Worm (Caenorhabditis elegans) whole organism, L1 larva: ENCODE measurements around the gene tsct-1.

ENCODE experiments used
- C04F5.9 ChIP-seq: sonication (generic microtip); optimal IDR thresholded peaks from 2 replicates; lab custom pipeline; 2016; ENCODE audit warnings: missing genetic modification characterization, missing compliant biosample characterization
- Y116A8C.19 ChIP-seq: sonication (generic microtip); optimal IDR thresholded peaks from 2 replicates; lab custom pipeline; 2016; ENCODE audit warnings: missing compliant biosample characterization, missing genetic modification characterization, borderline replicate concordance
- alr-1 ChIP-seq: fragments of 200-800 bp; sonication (Bioruptor generic); optimal IDR thresholded peaks from 2 replicates; lab custom pipeline; 2018; ENCODE audit warnings: borderline replicate concordance, mild to moderate bottlenecking, missing genetic modification characterization, missing compliant biosample characterization
- blmp-1 ChIP-seq: fragments of 150-350 bp; optimal IDR thresholded peaks from 2 replicates; lab custom pipeline; 2014; ENCODE audit warnings: missing biosample characterization, missing genetic modification characterization
- ceh-63 ChIP-seq: fragments of 200-800 bp; sonication (Bioruptor generic); optimal IDR thresholded peaks from 2 replicates; lab custom pipeline; 2018; ENCODE audit warnings: mild to moderate bottlenecking, missing genetic modification characterization, missing compliant biosample characterization
- ceh-8 ChIP-seq: fragments of 200-800 bp; sonication (Bioruptor generic); optimal IDR thresholded peaks from 2 replicates; lab custom pipeline; 2018; ENCODE audit warnings: mild to moderate bottlenecking, missing genetic modification characterization, moderate library complexity, missing compliant biosample characterization
- ceh-88 ChIP-seq: fragments of 200-800 bp; sonication (Bioruptor generic); IDR thresholded peaks from 2 replicates; pipeline ENCODE4 v1.3.6; 2022; ENCODE audit warnings: missing genetic modification characterization, missing compliant biosample characterization
- dsc-1 ChIP-seq: sonication (generic microtip); optimal IDR thresholded peaks from 2 replicates; lab custom pipeline; 2016; ENCODE audit warnings: mild to moderate bottlenecking, missing genetic modification characterization, missing compliant biosample characterization
- egl-13 ChIP-seq: sonication (generic microtip); optimal IDR thresholded peaks from 2 replicates; lab custom pipeline; 2016; ENCODE audit warnings: missing genotype, missing genetic modification reagents, missing genetic modification characterization, missing compliant biosample characterization
- elt-2 ChIP-seq: sonication (generic microtip); optimal IDR thresholded peaks from 2 replicates; lab custom pipeline; 2016; ENCODE audit warnings: missing genetic modification characterization, mild to moderate bottlenecking, inconsistent platforms, missing compliant biosample characterization, missing genetic modification reagents
- ets-5 ChIP-seq: fragments of 200-800 bp; sonication (Bioruptor generic); IDR thresholded peaks from 2 replicates; pipeline ENCODE4 v1.3.6; 2022; ENCODE audit warnings: missing genetic modification characterization, missing compliant biosample characterization
- fkh-10 ChIP-seq: sonication (generic microtip); optimal IDR thresholded peaks from 2 replicates; lab custom pipeline; 2017; ENCODE audit warnings: missing biosample characterization, missing genetic modification reagents, missing genetic modification characterization
- fkh-8 ChIP-seq: sonication (generic microtip); optimal IDR thresholded peaks from 2 replicates; lab custom pipeline; 2016; ENCODE audit warnings: mild to moderate bottlenecking, missing genetic modification characterization, missing compliant biosample characterization
- fos-1 ChIP-seq: fragments of 150-350 bp; optimal IDR thresholded peaks from 2 replicates; lab custom pipeline; 2014; ENCODE audit warnings: missing biosample characterization, missing genetic modification characterization
- grh-1 ChIP-seq: fragments of 200-800 bp; sonication (Bioruptor generic); IDR thresholded peaks from 2 replicates; pipeline ENCODE4 v1.3.6; 2022; ENCODE audit warnings: missing genetic modification reagents, missing genetic modification characterization, missing compliant biosample characterization
- hlh-4 ChIP-seq: sonication (generic microtip); optimal IDR thresholded peaks from 2 replicates; lab custom pipeline; 2016; ENCODE audit warnings: mild to moderate bottlenecking, missing genetic modification characterization, missing compliant biosample characterization
- hpl-2 ChIP-seq: fragments of 150-350 bp; optimal IDR thresholded peaks from 2 replicates; lab custom pipeline; 2014; ENCODE audit warnings: missing biosample characterization, missing genetic modification reagents, missing genetic modification characterization
- irx-1 ChIP-seq: sonication (generic microtip); optimal IDR thresholded peaks from 2 replicates; lab custom pipeline; 2016; ENCODE audit warnings: missing genetic modification characterization, missing compliant biosample characterization
- isw-1 ChIP-seq: fragments of 200-800 bp; sonication (Bioruptor generic); IDR thresholded peaks from 2 replicates; pipeline ENCODE4 v1.3.6; 2022; ENCODE audit warnings: missing genetic modification characterization, missing compliant biosample characterization
- jun-1 ChIP-seq: fragments of 150-350 bp; optimal IDR thresholded peaks from 2 replicates; lab custom pipeline; 2014; ENCODE audit warnings: missing biosample characterization, missing genetic modification reagents, missing genetic modification characterization
- lin-13 ChIP-seq: fragments of 150-350 bp; optimal IDR thresholded peaks from 2 replicates; lab custom pipeline; 2014; ENCODE audit warnings: missing biosample characterization, missing genetic modification reagents, missing genetic modification characterization
- lin-14 ChIP-seq: fragments of 200-800 bp; sonication (Bioruptor generic); optimal IDR thresholded peaks from 2 replicates; lab custom pipeline; 2018; ENCODE audit warnings: mild to moderate bottlenecking, missing genetic modification characterization, moderate library complexity, missing compliant biosample characterization
- lin-35 ChIP-seq, 2 experiments: fragments of 150-350 bp; optimal IDR thresholded peaks; 2 replicates each; lab custom pipeline; 2014; ENCODE audit warnings: missing biosample characterization in 2 of 2, missing genetic modification characterization in 2 of 2, missing genetic modification reagents in 2 of 2
- lin-39 ChIP-seq: fragments of 150-350 bp; optimal IDR thresholded peaks from 2 replicates; lab custom pipeline; 2014; ENCODE audit warnings: missing biosample characterization, missing genetic modification reagents, missing genetic modification characterization
- lir-3 ChIP-seq: sonication (generic microtip); optimal IDR thresholded peaks from 2 replicates; lab custom pipeline; 2016; ENCODE audit warnings: mild to moderate bottlenecking, missing genetic modification characterization, moderate library complexity, missing compliant biosample characterization; ENCODE audit not compliant: poor library complexity
- mab-9 ChIP-seq: fragments of 200-800 bp; sonication (Bioruptor generic); IDR thresholded peaks from 2 replicates; pipeline ENCODE4 v1.3.6; 2022; ENCODE audit warnings: missing genetic modification reagents, missing genetic modification characterization, missing compliant biosample characterization
- mdl-1 ChIP-seq, 2 experiments: fragments of 150-350 bp; optimal IDR thresholded peaks; 2 replicates each; lab custom pipeline; 2014 to 2017; ENCODE audit warnings: missing biosample characterization in 2 of 2, missing genetic modification characterization in 2 of 2, inconsistent platforms in 1 of 2
- mep-1 ChIP-seq: fragments of 150-350 bp; optimal IDR thresholded peaks from 2 replicates; lab custom pipeline; 2014; ENCODE audit warnings: missing biosample characterization, missing genetic modification characterization
- nhr-20 ChIP-seq: sonication (generic microtip); optimal IDR thresholded peaks from 2 replicates; lab custom pipeline; 2016; ENCODE audit warnings: mild to moderate bottlenecking, missing genetic modification characterization, missing compliant biosample characterization
- nhr-237 ChIP-seq: fragments of 150-350 bp; optimal IDR thresholded peaks from 2 replicates; lab custom pipeline; 2014; ENCODE audit warnings: missing biosample characterization, missing genetic modification characterization
- nhr-71 ChIP-seq: sonication (generic microtip); optimal IDR thresholded peaks from 2 replicates; lab custom pipeline; 2016; ENCODE audit warnings: mild to moderate bottlenecking, missing genetic modification characterization, moderate library complexity, missing compliant biosample characterization
- nhr-84 ChIP-seq: sonication (generic microtip); optimal IDR thresholded peaks from 2 replicates; lab custom pipeline; 2017; ENCODE audit warnings: missing biosample characterization, missing genetic modification characterization
- nhr-90 ChIP-seq: sonication (generic microtip); optimal IDR thresholded peaks from 2 replicates; lab custom pipeline; 2016; ENCODE audit warnings: mild to moderate bottlenecking, missing genetic modification characterization, missing compliant biosample characterization; ENCODE audit not compliant: poor library complexity
- pag-3 ChIP-seq: sonication (generic microtip); optimal IDR thresholded peaks from 2 replicates; lab custom pipeline; 2017; ENCODE audit warnings: missing genetic modification characterization, mild to moderate bottlenecking, missing compliant biosample characterization, antibody characterized with exemption, borderline replicate concordance; ENCODE audit not compliant: insufficient read depth
- rnt-1 ChIP-seq: sonication (generic microtip); optimal IDR thresholded peaks from 2 replicates; lab custom pipeline; 2016; ENCODE audit warnings: mild to moderate bottlenecking, missing genetic modification characterization, moderate library complexity, missing compliant biosample characterization
- snpc-4 ChIP-seq: fragments of 150-350 bp; optimal IDR thresholded peaks from 2 replicates; lab custom pipeline; 2014; ENCODE audit warnings: missing biosample characterization, missing genetic modification characterization
- snu-23 ChIP-seq: sonication (generic microtip); optimal IDR thresholded peaks from 2 replicates; lab custom pipeline; 2016; ENCODE audit warnings: missing genetic modification characterization, missing compliant biosample characterization
- sox-4 ChIP-seq: sonication (generic microtip); optimal IDR thresholded peaks from 2 replicates; lab custom pipeline; 2016; ENCODE audit warnings: missing genetic modification characterization, missing compliant biosample characterization
- tlp-1 ChIP-seq: fragments of 150-350 bp; optimal IDR thresholded peaks from 2 replicates; lab custom pipeline; 2014; ENCODE audit warnings: missing biosample characterization, missing genetic modification characterization
- unc-130 ChIP-seq: fragments of 150-350 bp; optimal IDR thresholded peaks from 2 replicates; lab custom pipeline; 2017; ENCODE audit warnings: missing biosample characterization, missing genetic modification characterization, inconsistent platforms
- unc-62 ChIP-seq: fragments of 150-350 bp; optimal IDR thresholded peaks from 2 replicates; lab custom pipeline; 2014; ENCODE audit warnings: missing biosample characterization, missing genetic modification reagents, missing genetic modification characterization
- unc-86 ChIP-seq: sonication (generic microtip); optimal IDR thresholded peaks from 2 replicates; lab custom pipeline; 2016; ENCODE audit warnings: missing genetic modification characterization, missing compliant biosample characterization
- xbp-1 ChIP-seq: sonication (generic microtip); optimal IDR thresholded peaks from 2 replicates; lab custom pipeline; 2016; ENCODE audit warnings: missing genetic modification characterization, missing compliant biosample characterization
- zip-4 ChIP-seq: fragments of 200-800 bp; sonication (Bioruptor generic); optimal IDR thresholded peaks from 2 replicates; lab custom pipeline; 2018; ENCODE audit warnings: mild to moderate bottlenecking, missing genetic modification characterization, moderate library complexity, missing compliant biosample characterization
- ztf-11 ChIP-seq, 2 experiments: sonication (generic microtip); optimal IDR thresholded peaks; 2 replicates each; lab custom pipeline; 2016 to 2017; ENCODE audit warnings: missing genetic modification characterization in 2 of 2, missing biosample characterization in 1 of 2, missing compliant biosample characterization in 1 of 2

The tsct-1 gene

ce11 chrX:12449262-12449942, 15.5 kb downstream of the tsct-1 start, which contains the start of gene T18D3.6:
TSS of gene T18D3.6 (plus strand) at chrX:12449892.
- TF ChIP-seq snu-23 (GFP tag; lab: Kevin White, UChicago) (peak; percentile 25), mdl-1 (tag; optimal IDR thresholded peaks at IDR 0.05; lab: Kevin White, UChicago) (peak in 1 of 2 experiments; percentile 7), fkh-10 (no peak), mab-9 (GFP tag; lab: Robert Waterston, UW) (no peak), blmp-1 (tag; lab: Kevin White, UChicago) (peak; percentile 4), pag-3 (tag; lab: Kevin White, UChicago) (no peak), lin-14 (peak; percentile 60), ceh-63 (GFP tag; lab: Kevin White, UChicago) (no peak), rnt-1 (tag; lab: Kevin White, UChicago) (peak; percentile 19), Y116A8C.19 (tag; lab: Kevin White, UChicago) (no peak), nhr-71 (tag; lab: Kevin White, UChicago) (peak; percentile 4), nhr-20 (tag; lab: Kevin White, UChicago) (peak; percentile 23), lin-35 (GFP tag; optimal IDR thresholded peaks at IDR 0.05; lab: Kevin White, UChicago) (peak in 1 of 2 experiments; percentile 15), elt-2 (tag; lab: Kevin White, UChicago) (peak; percentile 3)

- TF ChIP-seq mdl-1 (tag; optimal IDR thresholded peaks at IDR 0.05; lab: Kevin White, UChicago) (no peak), irx-1 (tag; lab: Kevin White, UChicago) (no peak), ztf-11 (tag; optimal IDR thresholded peaks at IDR 0.05; lab: Kevin White, UChicago) (no peak), lin-39 (no peak), hpl-2 (GFP tag; lab: Kevin White, UChicago) (no peak), nhr-237 (tag; lab: Kevin White, UChicago) (no peak), lin-35 (GFP tag; optimal IDR thresholded peaks at IDR 0.05; lab: Kevin White, UChicago) (no peak), tlp-1 (tag; lab: Kevin White, UChicago) (no peak), ets-5 (no peak), jun-1 (tag; lab: Kevin White, UChicago) (no peak), nhr-90 (no peak), unc-62 (no peak), rnt-1 (tag; lab: Kevin White, UChicago) (no peak), C04F5.9 (no peak), alr-1 (tag; lab: Kevin White, UChicago) (no peak)
Observed at ce11 chrX:12451258-12451657, 17.4 kb downstream of the tsct-1 start.

ce11 chrX:12452143-12452570, 18.3 kb downstream of the tsct-1 start:
- TF ChIP-seq egl-13 (tag; lab: Kevin White, UChicago) (peak; percentile 54), zip-4 (no peak), xbp-1 (tag; lab: Kevin White, UChicago) (peak; percentile 34), nhr-71 (tag; lab: Kevin White, UChicago) (peak; percentile 60), alr-1 (tag; lab: Kevin White, UChicago) (no peak), jun-1 (tag; lab: Kevin White, UChicago) (peak; percentile 35), isw-1 (GFP tag; lab: Robert Waterston, UW) (peak; percentile 16; the same call in 1 of the 2 replicates), unc-86 (peak; percentile 26), grh-1 (GFP tag; lab: Robert Waterston, UW) (no peak), ceh-8 (GFP tag; lab: Kevin White, UChicago) (no peak), Y116A8C.19 (tag; lab: Kevin White, UChicago) (no peak), elt-2 (tag; lab: Kevin White, UChicago) (no peak), lin-35 (GFP tag; optimal IDR thresholded peaks at IDR 0.05; lab: Kevin White, UChicago) (peak; percentile 6 to 16), sox-4 (tag; lab: Kevin White, UChicago) (peak; percentile 12), mep-1 (peak; percentile 50), fkh-8 (tag; lab: Kevin White, UChicago) (peak; percentile 90), fkh-10 (peak; percentile 64), lir-3 (no peak), ceh-88 (0 out of 2 replicates have a peak, but pooled peaks have one; percentile 19), hlh-4 (tag; lab: Kevin White, UChicago) (no peak), nhr-84 (tag; lab: Kevin White, UChicago) (no peak), snu-23 (GFP tag; lab: Kevin White, UChicago) (peak; percentile 59), fos-1 (tag; lab: Kevin White, UChicago) (no peak), unc-130 (tag; lab: Kevin White, UChicago) (no peak), dsc-1 (tag; lab: Kevin White, UChicago) (peak; percentile 81), ztf-11 (tag; optimal IDR thresholded peaks at IDR 0.05; lab: Kevin White, UChicago) (peak in 1 of 2 experiments; percentile 21), lin-13 (GFP tag; lab: Kevin White, UChicago) (no peak), snpc-4 (no peak)
